Worm (Caenorhabditis elegans): ENCODE data around the gene tbg-1.

Gene tbg-1

ce11 chrIII:9583224-9583623, 45.7 kb downstream of the tbg-1 start:
- TF ChIP-seq W03F9.2 (tag; optimal IDR thresholded peaks at IDR 0.05), result no peak
- TF ChIP-seq dao-5 (tag; optimal IDR thresholded peaks at IDR 0.05), result no peak
- no peak for TF ChIP-seq him-1 (tag; optimal IDR thresholded peaks at IDR 0.05)

DNA sequence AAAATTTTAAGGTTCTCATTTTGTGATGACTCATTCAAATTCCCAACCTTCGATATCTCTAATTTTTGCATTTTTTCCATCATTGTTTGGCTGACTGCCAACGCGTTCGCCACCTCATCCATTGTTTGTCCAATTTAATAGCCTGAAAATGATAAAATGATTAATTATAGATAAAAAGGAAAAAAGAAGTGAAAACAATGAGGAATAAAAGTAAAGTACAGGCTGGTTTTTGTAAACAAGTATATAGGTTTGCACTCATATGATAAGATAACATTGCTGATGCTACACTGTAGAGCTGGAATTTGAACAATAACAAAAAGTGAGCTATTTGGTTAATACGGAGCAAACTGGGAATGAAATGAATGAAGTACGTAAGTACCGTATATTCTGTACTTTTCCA, 46.7 kb downstream of the tbg-1 start, which contains the start of gene C48B4.3:
C48B4.3 (minus strand) TSS at position 149 of the 400 bp plus-strand sequence.
- TF ChIP-seq dao-5 (tag; optimal IDR thresholded peaks at IDR 0.05) (no peak), W03F9.2 (tag; optimal IDR thresholded peaks at IDR 0.05) (no peak), him-1 (tag; optimal IDR thresholded peaks at IDR 0.05) (no peak)

DNA sequence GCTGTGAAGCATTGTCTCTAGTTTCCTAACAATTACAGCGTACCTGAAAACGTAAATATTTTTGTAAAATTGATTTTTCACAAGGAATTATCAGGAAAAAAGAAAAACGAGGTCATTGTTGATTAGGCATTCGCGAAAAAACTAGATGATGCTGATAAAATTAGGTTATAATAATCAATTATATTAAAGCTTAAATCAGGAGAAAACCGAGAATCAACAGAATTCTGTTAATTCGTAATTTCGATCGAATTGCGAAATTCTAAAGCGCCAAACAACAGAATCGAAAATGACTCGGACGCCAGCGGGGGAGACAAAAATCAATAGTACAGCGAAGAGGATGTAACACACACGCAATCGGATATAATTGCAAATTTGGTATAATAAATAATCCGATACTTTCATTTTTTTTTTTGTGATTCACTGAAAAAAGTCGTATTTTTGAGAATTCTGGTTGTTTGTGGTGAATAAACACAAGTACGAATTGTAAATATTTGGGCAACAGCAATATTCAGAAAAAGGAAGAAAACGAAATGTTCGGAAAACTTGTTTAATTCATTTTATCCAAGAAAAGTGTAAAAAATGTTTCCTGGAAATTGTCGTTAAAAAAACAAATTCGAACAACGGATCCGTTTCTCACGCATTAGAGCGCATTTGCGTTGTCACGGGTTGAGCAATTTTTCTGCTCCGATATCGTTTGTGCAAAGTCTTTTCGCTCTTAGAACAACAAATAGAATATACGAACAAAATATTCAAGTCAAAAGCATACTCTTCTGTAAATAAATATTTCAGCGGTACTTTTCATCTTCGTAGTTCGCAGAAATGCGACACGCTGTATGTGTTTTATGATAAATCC, 48.7 kb downstream of the tbg-1 start, which contains the start of gene ced-7:
ced-7 (minus strand) TSS at position 51 of the 853 bp plus-strand sequence.
- TF ChIP-seq W03F9.2 (tag; optimal IDR thresholded peaks at IDR 0.05) (no peak), him-1 (tag; optimal IDR thresholded peaks at IDR 0.05) (no peak), dao-5 (tag; optimal IDR thresholded peaks at IDR 0.05) (no peak)
